Worm (Caenorhabditis elegans) whole organism, L4/young adult: ENCODE measurements around the gene D2062.4.

Experiments
- W03F9.2 ChIP-seq: fragments of 150-350 bp; optimal IDR thresholded peaks from 2 replicates; lab custom pipeline; 2014; ENCODE audit warnings: missing biosample characterization, missing genetic modification characterization
- dao-5 ChIP-seq: sonication (generic microtip); optimal IDR thresholded peaks from 2 replicates; lab custom pipeline; 2016; ENCODE audit warnings: missing genotype, missing genetic modification characterization, moderate library complexity, missing compliant biosample characterization
- him-1 ChIP-seq: sonication (generic microtip); optimal IDR thresholded peaks from 2 replicates; lab custom pipeline; 2016; ENCODE audit warnings: missing genotype, missing genetic modification reagents, missing genetic modification characterization, missing compliant biosample characterization

DNA sequence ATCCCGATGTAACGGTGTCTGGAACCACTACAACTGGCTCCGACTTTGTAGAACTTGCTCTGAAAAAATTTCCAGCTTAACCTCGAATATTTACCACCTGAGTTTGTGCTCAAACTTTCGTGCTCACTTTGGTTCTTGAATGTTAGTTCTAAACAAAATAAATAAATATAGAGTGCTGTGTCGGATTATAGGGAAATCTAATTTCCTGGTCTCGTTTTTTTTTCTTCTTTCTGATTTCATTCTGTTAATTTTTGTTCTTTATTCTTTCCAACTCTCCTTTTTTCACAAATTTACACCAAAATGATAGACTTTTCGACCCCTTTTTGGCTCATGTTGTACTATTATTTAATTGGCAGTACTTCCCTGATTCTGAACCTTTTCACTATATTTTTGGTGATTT, 6.1 kb downstream of the D2062.4 start, which contains the start of gene sri-37:
- TF ChIP-seq dao-5 (tag; lab: Kevin White, UChicago) (no peak), him-1 (no peak), W03F9.2 (no peak)
